Worm (Caenorhabditis elegans): ENCODE data around the gene srx-28.

DNA sequence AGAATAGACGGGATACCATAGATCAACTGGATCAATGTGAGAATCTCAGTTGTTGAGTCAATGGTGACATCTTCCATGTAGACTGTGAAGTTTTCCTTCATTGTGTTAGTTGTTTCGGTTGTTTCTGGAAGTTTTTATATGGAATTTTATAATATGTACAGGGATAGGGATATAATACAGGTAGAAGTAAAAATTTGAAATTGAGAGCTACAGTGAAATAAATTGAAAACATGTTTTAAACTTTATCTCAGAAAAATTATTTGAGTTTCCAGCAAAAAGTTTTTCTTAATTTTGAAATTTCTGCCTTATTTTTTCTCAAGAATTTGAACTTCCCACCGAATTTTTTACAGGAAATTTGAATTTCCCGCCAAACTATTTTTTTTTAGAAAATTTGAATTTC is 14.8 kb downstream of the srx-28 start, which contains the start of gene srg-62:
- no peak for TF ChIP-seq ztf-29 (GFP tag; IDR thresholded peaks at IDR 0.05)
- TF ChIP-seq flt-1 (GFP tag; IDR thresholded peaks at IDR 0.05): no peak

Measured in whole organism, midembryonic.